Fruit fly (Drosophila melanogaster): ENCODE measurements around the gene bves.

The bves gene

DNA sequence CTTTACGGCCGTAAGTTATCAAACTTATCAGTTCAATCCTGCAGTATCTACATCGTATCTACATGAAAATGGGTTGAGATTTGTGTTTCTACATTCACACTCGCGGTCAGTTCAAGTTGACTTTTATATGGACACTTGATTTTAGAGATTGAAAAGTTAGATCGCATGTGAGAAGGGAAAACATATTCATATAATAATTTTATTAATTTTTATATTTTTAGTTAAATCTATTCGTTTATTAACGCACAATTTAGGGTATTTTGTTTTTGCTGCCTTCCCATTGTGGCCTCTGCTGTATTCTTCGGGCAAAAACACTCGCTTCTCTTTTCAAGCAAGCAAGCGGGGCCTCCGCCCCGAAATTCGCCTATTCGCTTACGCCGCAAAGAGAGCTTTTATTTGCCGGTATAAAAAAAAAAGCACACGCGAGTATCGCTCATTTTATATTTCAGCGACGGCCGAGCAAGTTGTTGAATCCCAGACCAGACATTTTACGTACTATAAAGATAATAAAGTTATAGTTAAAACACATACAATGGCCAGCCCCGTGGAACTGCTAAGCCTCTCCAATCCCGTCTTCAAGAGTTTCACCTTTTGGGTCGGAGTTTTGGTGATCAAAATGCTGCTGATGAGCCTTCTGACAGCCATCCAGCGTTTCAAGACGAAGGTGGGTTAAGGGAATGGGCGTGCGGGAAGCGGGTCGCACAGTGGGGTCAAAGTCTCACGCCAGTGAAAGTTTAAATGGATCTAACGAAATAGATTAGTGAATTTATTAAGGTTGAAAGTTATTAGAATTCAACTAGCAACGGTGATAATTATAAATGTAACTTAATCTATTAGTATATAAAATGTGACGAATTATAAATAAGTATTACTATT lies 10.9 kb upstream of the bves start (continued):
- TF ChIP-seq shn (GFP tag; optimal IDR thresholded peaks at IDR 0.05), result no peak
- no peak for TF ChIP-seq pb (GFP tag; optimal IDR thresholded peaks at IDR 0.05)
- peak; percentile 92 for TF ChIP-seq CG11504 (tag; optimal IDR thresholded peaks at IDR 0.05)
- TF ChIP-seq lilli (GFP tag; optimal IDR thresholded peaks at IDR 0.05), result peak; percentile 55
- peak; percentile 80 for TF ChIP-seq CG12104 (GFP tag; optimal IDR thresholded peaks at IDR 0.05)
- no peak for TF ChIP-seq dati (GFP tag; IDR thresholded peaks at IDR 0.05)
- no peak for TF ChIP-seq pita (GFP tag; optimal IDR thresholded peaks at IDR 0.05)
- TF ChIP-seq CG7987 (GFP tag; optimal IDR thresholded peaks at IDR 0.05), result peak; percentile 48
- peak; percentile 55; the same call in 1 of the 2 replicates for TF ChIP-seq sim (GFP tag; IDR thresholded peaks at IDR 0.05)
- no peak for TF ChIP-seq CG8089 (GFP tag; optimal IDR thresholded peaks at IDR 0.05)
- TF ChIP-seq CG17328 (GFP tag; IDR thresholded peaks at IDR 0.05), result peak; percentile 91
- peak; percentile 67 for TF ChIP-seq CG6654 (GFP tag; optimal IDR thresholded peaks at IDR 0.05)
- no peak for TF ChIP-seq sc (optimal IDR thresholded peaks at IDR 0.05)
- TF ChIP-seq sc (GFP tag; optimal IDR thresholded peaks at IDR 0.05), result peak; percentile 68
- peak; percentile 79 for TF ChIP-seq az2 (GFP tag; optimal IDR thresholded peaks at IDR 0.05)
- TF ChIP-seq phol (tag; optimal IDR thresholded peaks at IDR 0.05), result peak; percentile 90
- TF ChIP-seq bcd (GFP tag; optimal IDR thresholded peaks at IDR 0.05), result peak; percentile 91
- TF ChIP-seq Bteb2 (GFP tag; optimal IDR thresholded peaks at IDR 0.05), result no peak
- peak; percentile 68 for TF ChIP-seq CG7357 (GFP tag; IDR thresholded peaks at IDR 0.05)
- no peak for TF ChIP-seq emc (GFP tag; optimal IDR thresholded peaks at IDR 0.05)
- TF ChIP-seq H2.0 (GFP tag; IDR thresholded peaks at IDR 0.05), result peak; percentile 86
- peak; percentile 74 for TF ChIP-seq wdn (GFP tag; IDR thresholded peaks at IDR 0.05)
- TF ChIP-seq CG11247 (GFP tag; IDR thresholded peaks at IDR 0.05), result peak; percentile 86
- TF ChIP-seq C15 (GFP tag; IDR thresholded peaks at IDR 0.05), result peak; percentile 76; the same call in 2 of the 3 replicates
- peak; percentile 67 for TF ChIP-seq trh (GFP tag; optimal IDR thresholded peaks at IDR 0.05)
- peak; percentile 31 for TF ChIP-seq tup (GFP tag; optimal IDR thresholded peaks at IDR 0.05)
- peak; percentile 60 for TF ChIP-seq kay (GFP tag; optimal IDR thresholded peaks at IDR 0.05)
- TF ChIP-seq vnd (GFP tag; IDR thresholded peaks at IDR 0.05; ENCODE audit: partially characterized antibody), result no peak
- TF ChIP-seq CG30403 (GFP tag; optimal IDR thresholded peaks at IDR 0.05), result peak; percentile 79
- peak; percentile 20 for TF ChIP-seq TFAM (GFP tag; optimal IDR thresholded peaks at IDR 0.05)
- TF ChIP-seq CG30431 (GFP tag; optimal IDR thresholded peaks at IDR 0.05), result peak; percentile 67
- TF ChIP-seq Doc3 (GFP tag; IDR thresholded peaks at IDR 0.05; ENCODE audit: partially characterized antibody), result no peak
- peak; percentile 77 for TF ChIP-seq CG5953 (GFP tag; IDR thresholded peaks at IDR 0.05)
- TF ChIP-seq CG15269 (tag; optimal IDR thresholded peaks at IDR 0.05), result peak; percentile 94
- peak; percentile 27 for TF ChIP-seq zfh2 (GFP tag; optimal IDR thresholded peaks at IDR 0.05)
- TF ChIP-seq Nf-YB (GFP tag; optimal IDR thresholded peaks at IDR 0.05), result peak; percentile 75
- peak; percentile 93 for TF ChIP-seq tap (tag; optimal IDR thresholded peaks at IDR 0.05)
- peak; percentile 70 for TF ChIP-seq CG10959 (GFP tag; IDR thresholded peaks at IDR 0.05)
- TF ChIP-seq HmgZ (tag; optimal IDR thresholded peaks at IDR 0.05), result peak; percentile 91
- TF ChIP-seq CG4360 (GFP tag; IDR thresholded peaks at IDR 0.05), result peak; percentile 65
- peak; percentile 77 for TF ChIP-seq Vsx1 (GFP tag; optimal IDR thresholded peaks at IDR 0.05)
- TF ChIP-seq Awh (GFP tag; IDR thresholded peaks at IDR 0.05), result peak; percentile 87
- TF ChIP-seq dimm (GFP tag; IDR thresholded peaks at IDR 0.05), result peak; percentile 75
- TF ChIP-seq CkIIα-i1 (GFP tag; IDR thresholded peaks at IDR 0.05), result no peak
- TF ChIP-seq Gug (GFP tag; IDR thresholded peaks at IDR 0.05), result peak; percentile 72; the same call in 3 of the 4 replicates
- peak; percentile 94 for TF ChIP-seq zfh1 (GFP tag; IDR thresholded peaks at IDR 0.05)
- TF ChIP-seq bab2 (GFP tag; optimal IDR thresholded peaks at IDR 0.05), result peak; percentile 40
- peak; percentile 78 for TF ChIP-seq sens-2 (GFP tag; IDR thresholded peaks at IDR 0.05)
- peak; percentile 85 for TF ChIP-seq zen (tag; optimal IDR thresholded peaks at IDR 0.05)
- peak; percentile 75 for TF ChIP-seq CG5180 (GFP tag; optimal IDR thresholded peaks at IDR 0.05)

Data from whole organism, embryonic.